4 worm cellular contexts compared by ENCODE assay signal in the genomic region with DNA sequence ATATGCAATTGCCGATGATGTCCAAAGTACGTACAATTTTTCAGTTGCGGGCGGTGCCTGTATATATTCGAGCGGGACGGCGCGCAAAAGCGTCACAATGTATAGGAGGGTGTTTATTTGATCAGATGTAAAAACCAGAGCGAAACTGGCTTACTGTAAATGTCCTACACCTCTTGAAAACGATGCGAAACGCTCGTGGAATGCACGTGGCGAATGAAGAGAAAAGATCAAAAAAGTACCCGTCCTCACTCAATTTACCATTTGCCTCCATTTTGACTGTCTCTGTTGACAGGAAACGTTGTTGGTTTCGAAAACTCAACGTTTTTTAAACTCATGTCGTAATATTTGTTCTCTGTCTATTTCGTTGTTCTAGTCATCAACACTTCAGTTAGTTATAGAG.
TF ChIP-seq lines count a peak whose summit lies in the region.

No protein-coding gene starts in this region.

TF ChIP-seq in whole organism, L1 larva, 84 proteins besides CTCF, POLR2A, EP300 and RAD21 (continued from another document):
- TF ChIP-seq efl-1 (optimal IDR thresholded peaks at IDR 0.05; lab: Kevin White, UChicago) (peak in 1 of 2 experiments; percentile 19), efl-1 (GFP tag; optimal IDR thresholded peaks at IDR 0.05 in 1 of 2; lab: Kevin White, UChicago) (peak in 1 of 2 experiments; percentile 93), nhr-20 (tag; optimal IDR thresholded peaks at IDR 0.05; lab: Kevin White, UChicago) (peak; percentile 89), unc-130 (tag; optimal IDR thresholded peaks at IDR 0.05; lab: Kevin White, UChicago) (peak; percentile 4), alr-1 (tag; optimal IDR thresholded peaks at IDR 0.05; lab: Kevin White, UChicago; ENCODE audit: borderline replicate concordance) (no peak), lin-15B (tag; optimal IDR thresholded peaks at IDR 0.05; lab: Kevin White, UChicago) (no peak), dpl-1 (GFP tag; optimal IDR thresholded peaks at IDR 0.05; lab: Kevin White, UChicago) (peak in 1 of 3 experiments; percentile 12), nhr-77 (tag; optimal IDR thresholded peaks at IDR 0.05; lab: Kevin White, UChicago) (peak; percentile 85), nhr-71 (tag; optimal IDR thresholded peaks at IDR 0.05; lab: Kevin White, UChicago) (peak; percentile 67), hlh-4 (tag; optimal IDR thresholded peaks at IDR 0.05; lab: Kevin White, UChicago) (no peak), lir-3 (tag; optimal IDR thresholded peaks at IDR 0.05; lab: Kevin White, UChicago; ENCODE audit: poor library complexity) (peak; percentile 5), lin-39 (tag; optimal IDR thresholded peaks at IDR 0.05; lab: Kevin White, UChicago) (no peak), mdl-1 (tag; optimal IDR thresholded peaks at IDR 0.05; lab: Kevin White, UChicago) (peak in 1 of 2 experiments; percentile 88), unc-30 (tag; optimal IDR thresholded peaks at IDR 0.05; lab: Kevin White, UChicago) (no peak), elt-3 (tag; optimal IDR thresholded peaks at IDR 0.05; lab: Kevin White, UChicago) (peak in 4 of 6 experiments; percentile 16 to 68 (median 40)), ceh-88 (GFP tag; IDR thresholded peaks at IDR 0.05; lab: Robert Waterston, UW) (0 out of 2 replicates have a peak, but pooled peaks have one; percentile 19), pag-3 (tag; optimal IDR thresholded peaks at IDR 0.05; lab: Kevin White, UChicago; ENCODE audit: borderline replicate concordance, insufficient read depth) (no peak), nhr-47 (tag; optimal IDR thresholded peaks at IDR 0.05; lab: Kevin White, UChicago) (peak; percentile 45), zip-4 (GFP tag; optimal IDR thresholded peaks at IDR 0.05; lab: Kevin White, UChicago) (no peak), C16A3.4 (tag; optimal IDR thresholded peaks at IDR 0.05; lab: Kevin White, UChicago) (peak; percentile 36)
TF ChIP-seq in whole organism, L1 larva: peak in this region for 23.

TF ChIP-seq in whole organism, L2 larva, 48 proteins besides CTCF, POLR2A, EP300 and RAD21 (continued from another document):
- TF ChIP-seq egl-27 (tag; optimal IDR thresholded peaks at IDR 0.05; lab: Kevin White, UChicago) (peak; percentile 16), mbf-1 (tag; optimal IDR thresholded peaks at IDR 0.05; lab: Kevin White, UChicago) (no peak), blmp-1 (tag; optimal IDR thresholded peaks at IDR 0.05; lab: Kevin White, UChicago; ENCODE audit: insufficient read depth) (peak; percentile 10), F13H6.1 (tag; optimal IDR thresholded peaks at IDR 0.05; lab: Kevin White, UChicago) (peak; percentile 86), ztf-11 (tag; optimal IDR thresholded peaks at IDR 0.05; lab: Kevin White, UChicago) (no peak)

TF ChIP-seq in whole organism, L3 larva, 47 proteins besides CTCF, POLR2A, EP300 and RAD21 (continued from another document):
- TF ChIP-seq nhr-43 (tag; optimal IDR thresholded peaks at IDR 0.05; lab: Kevin White, UChicago; ENCODE audit: poor library complexity, severe bottlenecking) (peak; percentile 64), nhr-11 (tag; optimal IDR thresholded peaks at IDR 0.05; lab: Kevin White, UChicago) (no peak), elt-3 (tag; optimal IDR thresholded peaks at IDR 0.05; lab: Kevin White, UChicago) (no peak), unc-39 (tag; optimal IDR thresholded peaks at IDR 0.05; lab: Kevin White, UChicago) (no peak), fos-1 (tag; optimal IDR thresholded peaks at IDR 0.05; lab: Kevin White, UChicago) (no peak), R02D3.7 (tag; optimal IDR thresholded peaks at IDR 0.05; lab: Kevin White, UChicago) (no peak), pqm-1 (tag; optimal IDR thresholded peaks at IDR 0.05; lab: Kevin White, UChicago) (peak; percentile 49), hmg-11 (tag; optimal IDR thresholded peaks at IDR 0.05; lab: Kevin White, UChicago) (no peak), sea-2 (GFP tag; optimal IDR thresholded peaks at IDR 0.05; lab: Kevin White, UChicago) (no peak), nhr-237 (tag; optimal IDR thresholded peaks at IDR 0.05; lab: Kevin White, UChicago) (no peak), snpc-4 (tag; optimal IDR thresholded peaks at IDR 0.05; lab: Kevin White, UChicago) (no peak), nfya-1 (tag; optimal IDR thresholded peaks at IDR 0.05; lab: Kevin White, UChicago; ENCODE audit: insufficient read depth) (peak; percentile 5), ZK546.5 (tag; optimal IDR thresholded peaks at IDR 0.05; lab: Kevin White, UChicago) (no peak), elt-2 (tag; optimal IDR thresholded peaks at IDR 0.05; lab: Kevin White, UChicago) (peak; percentile 54), nhr-12 (tag; optimal IDR thresholded peaks at IDR 0.05; lab: Kevin White, UChicago) (no peak), ceh-28 (tag; optimal IDR thresholded peaks at IDR 0.05; lab: Kevin White, UChicago) (no peak), egl-27 (tag; optimal IDR thresholded peaks at IDR 0.05; lab: Kevin White, UChicago) (no peak), fkh-10 (GFP tag; optimal IDR thresholded peaks at IDR 0.05; lab: Kevin White, UChicago) (no peak), ama-1 (optimal IDR thresholded peaks at IDR 0.05; lab: Kevin White, UChicago) (no peak), ceh-9 (tag; optimal IDR thresholded peaks at IDR 0.05; lab: Kevin White, UChicago) (no peak), mdl-1 (tag; optimal IDR thresholded peaks at IDR 0.05; lab: Kevin White, UChicago) (no peak), unc-62 (GFP tag; optimal IDR thresholded peaks at IDR 0.05; lab: Kevin White, UChicago) (no peak), nhr-77 (tag; optimal IDR thresholded peaks at IDR 0.05; lab: Kevin White, UChicago) (no peak), ztf-11 (tag; optimal IDR thresholded peaks at IDR 0.05; lab: Kevin White, UChicago) (no peak), ztf-4 (tag; optimal IDR thresholded peaks at IDR 0.05; lab: Kevin White, UChicago) (no peak), elt-1 (tag; optimal IDR thresholded peaks at IDR 0.05; lab: Kevin White, UChicago) (no peak), egl-5 (tag; optimal IDR thresholded peaks at IDR 0.05; lab: Kevin White, UChicago) (no peak)

TF ChIP-seq in whole organism, L4 larva, 104 proteins besides CTCF, POLR2A, EP300 and RAD21 (continued from another document):
- no peak for TF ChIP-seq rbr-2 (tag; optimal IDR thresholded peaks at IDR 0.05; lab: Kevin White, UChicago)
- peak in 1 of 2 experiments; percentile 78 for TF ChIP-seq mdl-1 (tag; optimal IDR thresholded peaks at IDR 0.05; lab: Kevin White, UChicago)
- TF ChIP-seq mxl-3 (GFP tag; optimal IDR thresholded peaks at IDR 0.05; lab: Kevin White, UChicago) = peak; percentile 75
- peak; percentile 52; the same call in 1 of the 2 replicates for TF ChIP-seq lin-29 (GFP tag; IDR thresholded peaks at IDR 0.05; lab: Robert Waterston, UW)
- peak; percentile 28 for TF ChIP-seq nhr-102 (tag; optimal IDR thresholded peaks at IDR 0.05; lab: Kevin White, UChicago)
- peak; percentile 22 for TF ChIP-seq gei-8 (GFP tag; optimal IDR thresholded peaks at IDR 0.05; lab: Kevin White, UChicago)
- peak; percentile 37; the same call in 1 of the 2 replicates for TF ChIP-seq T26A8.4 (GFP tag; IDR thresholded peaks at IDR 0.05; lab: Robert Waterston, UW)
- TF ChIP-seq hlh-30 (tag; optimal IDR thresholded peaks at IDR 0.05; lab: Kevin White, UChicago; ENCODE audit: insufficient read depth) = peak; percentile 70
- TF ChIP-seq jun-1 (tag; optimal IDR thresholded peaks at IDR 0.05; lab: Kevin White, UChicago) = no peak
- peak; percentile 63; the same call in 1 of the 2 replicates for TF ChIP-seq pha-4 (GFP tag; IDR thresholded peaks at IDR 0.05; lab: Robert Waterston, UW)
- peak; percentile 78 for TF ChIP-seq pha-4 (tag; optimal IDR thresholded peaks at IDR 0.05; lab: Kevin White, UChicago)
- TF ChIP-seq tra-1 (GFP tag; IDR thresholded peaks at IDR 0.05; lab: Robert Waterston, UW) = peak; percentile 35; the same call in 1 of the 2 replicates
- 0 out of 2 replicates have a peak, but pooled peaks have one; percentile 11 for TF ChIP-seq lin-38 (GFP tag; IDR thresholded peaks at IDR 0.05; lab: Robert Waterston, UW)
- TF ChIP-seq nhr-11 (tag; optimal IDR thresholded peaks at IDR 0.05; lab: Kevin White, UChicago) = no peak
- TF ChIP-seq dve-1 (tag; optimal IDR thresholded peaks at IDR 0.05; lab: Kevin White, UChicago; ENCODE audit: insufficient read depth) = peak; percentile 76
- TF ChIP-seq ztf-7 (tag; optimal IDR thresholded peaks at IDR 0.05; lab: Kevin White, UChicago) = no peak
- TF ChIP-seq nhr-28 (tag; optimal IDR thresholded peaks at IDR 0.05; lab: Kevin White, UChicago) = peak; percentile 46
- TF ChIP-seq F44E2.7 (GFP tag; IDR thresholded peaks at IDR 0.05; lab: Robert Waterston, UW) = no peak
- no peak for TF ChIP-seq duxl-1 (tag; optimal IDR thresholded peaks at IDR 0.05; lab: Kevin White, UChicago; ENCODE audit: poor library complexity)
- peak in 1 of 2 experiments; percentile 50 for TF ChIP-seq hif-1 (tag; optimal IDR thresholded peaks at IDR 0.05; lab: Kevin White, UChicago)
